Worm (Caenorhabditis elegans): ENCODE results near the gene clec-234.

- TF ChIP-seq him-1 (tag; optimal IDR thresholded peaks at IDR 0.05) = no peak
- peak; percentile 72 for TF ChIP-seq W03F9.2 (tag; optimal IDR thresholded peaks at IDR 0.05)
- no peak for TF ChIP-seq dao-5 (tag; optimal IDR thresholded peaks at IDR 0.05)
Measured at ce11 chrV:16401519-16401918, 31.9 kb downstream of the clec-234 start, which contains the start of gene F13A7.14.

Measured in whole organism, L4/young adult.